Fruit fly (Drosophila melanogaster): Measurements from ENCODE around the gene ksh.
A peak's percentile ranks its signal among the peaks of the same experiment; 100 is the strongest.

Gene ksh

dm6 chrX:19505334-19506185 lies 10.8 kb upstream of the ksh start (continued):
- no peak for TF ChIP-seq ab (GFP tag; optimal IDR thresholded peaks at IDR 0.05)
- TF ChIP-seq CG14860 (GFP tag; IDR thresholded peaks at IDR 0.05; ENCODE audit: partially characterized antibody): peak; percentile 79
- no peak for TF ChIP-seq Taf1 (GFP tag; IDR thresholded peaks at IDR 0.05)
- no peak for TF ChIP-seq Aef1 (GFP tag; IDR thresholded peaks at IDR 0.05)
- TF ChIP-seq CG16863 (GFP tag; optimal IDR thresholded peaks at IDR 0.05): peak; percentile 70
- TF ChIP-seq CG4424 (GFP tag; optimal IDR thresholded peaks at IDR 0.05): peak; percentile 6
- no peak for TF ChIP-seq lab (GFP tag; optimal IDR thresholded peaks at IDR 0.05)
- no peak for TF ChIP-seq CG4730 (GFP tag; IDR thresholded peaks at IDR 0.05)
- TF ChIP-seq ken (GFP tag; IDR thresholded peaks at IDR 0.05): no peak
- TF ChIP-seq CG12299 (tag; optimal IDR thresholded peaks at IDR 0.05): peak; percentile 1
- TF ChIP-seq C15 (GFP tag; IDR thresholded peaks at IDR 0.05): no peak
- no peak for TF ChIP-seq Sry-β (GFP tag; optimal IDR thresholded peaks at IDR 0.05)
- TF ChIP-seq MESR4 (GFP tag; optimal IDR thresholded peaks at IDR 0.05): peak; percentile 15
- no peak for TF ChIP-seq D19B (GFP tag; optimal IDR thresholded peaks at IDR 0.05)
- no peak for TF ChIP-seq TFAM (GFP tag; optimal IDR thresholded peaks at IDR 0.05)
- TF ChIP-seq oc (tag; optimal IDR thresholded peaks at IDR 0.05): no peak
- no peak for TF ChIP-seq ac (GFP tag; optimal IDR thresholded peaks at IDR 0.05)
- no peak for TF ChIP-seq stc (GFP tag; IDR thresholded peaks at IDR 0.05)
- TF ChIP-seq bigmax (GFP tag; optimal IDR thresholded peaks at IDR 0.05): no peak
- TF ChIP-seq peb (GFP tag; IDR thresholded peaks at IDR 0.05): no peak
- TF ChIP-seq CG4707 (GFP tag; optimal IDR thresholded peaks at IDR 0.05): no peak
- TF ChIP-seq CG11093 (GFP tag; IDR thresholded peaks at IDR 0.05): no peak
- TF ChIP-seq CG7357 (GFP tag; IDR thresholded peaks at IDR 0.05): no peak
- no peak for TF ChIP-seq Chrac-16 (GFP tag; optimal IDR thresholded peaks at IDR 0.05)
- peak; percentile 64 for TF ChIP-seq lilli (GFP tag; optimal IDR thresholded peaks at IDR 0.05)
- TF ChIP-seq CG6813 (GFP tag; optimal IDR thresholded peaks at IDR 0.05): peak; percentile 29
- peak; percentile 65 for TF ChIP-seq Max (GFP tag; optimal IDR thresholded peaks at IDR 0.05)
- TF ChIP-seq row (GFP tag; IDR thresholded peaks at IDR 0.05): peak; percentile 69
- no peak for TF ChIP-seq CG6689 (GFP tag; IDR thresholded peaks at IDR 0.05)
- peak; percentile 81; the same call in 2 of the 3 replicates for TF ChIP-seq CG7963 (GFP tag; IDR thresholded peaks at IDR 0.05; ENCODE audit: partially characterized antibody)
- TF ChIP-seq Vsx1 (GFP tag; optimal IDR thresholded peaks at IDR 0.05): no peak
- TF ChIP-seq Camta (GFP tag; optimal IDR thresholded peaks at IDR 0.05): no peak
- peak; percentile 82 for TF ChIP-seq Myb (GFP tag; optimal IDR thresholded peaks at IDR 0.05)
- TF ChIP-seq Rx (GFP tag; IDR thresholded peaks at IDR 0.05): no peak
- peak; percentile 81 for TF ChIP-seq CG32532 (GFP tag; IDR thresholded peaks at IDR 0.05)
- TF ChIP-seq Atf-2 (GFP tag; optimal IDR thresholded peaks at IDR 0.05): no peak
- no peak for TF ChIP-seq Adf1 (GFP tag; IDR thresholded peaks at IDR 0.05)
- 0 out of 2 replicates have a peak, but pooled peaks have one; percentile 16 for TF ChIP-seq CG16779 (GFP tag; IDR thresholded peaks at IDR 0.05)
- TF ChIP-seq nerfin-2 (GFP tag; IDR thresholded peaks at IDR 0.05; ENCODE audit: partially characterized antibody): peak; percentile 68; the same call in 1 of the 2 replicates
- TF ChIP-seq CG10979 (tag; optimal IDR thresholded peaks at IDR 0.05): peak; percentile 8
- TF ChIP-seq maf-S (GFP tag; optimal IDR thresholded peaks at IDR 0.05): peak; percentile 35
- TF ChIP-seq BtbVII (GFP tag; optimal IDR thresholded peaks at IDR 0.05): no peak
- peak; percentile 89 for TF ChIP-seq CG2199 (GFP tag; IDR thresholded peaks at IDR 0.05)
- no peak for TF ChIP-seq mirr (GFP tag; optimal IDR thresholded peaks at IDR 0.05)
- TF ChIP-seq CG34224 (GFP tag; IDR thresholded peaks at IDR 0.05; ENCODE audit: partially characterized antibody): peak; percentile 86
- peak; percentile 72 for TF ChIP-seq sens (GFP tag)
- TF ChIP-seq CG10543 (GFP tag; optimal IDR thresholded peaks at IDR 0.05): peak; percentile 50
- 0 out of 2 replicates have a peak, but pooled peaks have one; percentile 29 for TF ChIP-seq E2f1 (GFP tag; IDR thresholded peaks at IDR 0.05)
- no peak for TF ChIP-seq ssp (GFP tag; IDR thresholded peaks at IDR 0.05)
- TF ChIP-seq Dip3 (GFP tag; optimal IDR thresholded peaks at IDR 0.05): peak; percentile 7
